Worm (Caenorhabditis elegans) whole organism, young adult: ENCODE results near the gene F36A4.3.

Source experiments
- F49E8.2 ChIP-seq: sonication (generic microtip); optimal IDR thresholded peaks from 3 replicates; lab custom pipeline; 2017; ENCODE audit warnings: missing genetic modification characterization, mild to moderate bottlenecking, missing compliant biosample characterization, antibody characterized with exemption, moderate library complexity; ENCODE audit not compliant: insufficient read depth
- K11D2.4 ChIP-seq: fragments of 200-800 bp; sonication (Bioruptor generic); IDR thresholded peaks from 2 replicates; pipeline ENCODE4 v1.3.6; 2022; ENCODE audit warnings: missing genetic modification reagents, missing genetic modification characterization, missing compliant biosample characterization
- bed-1 ChIP-seq: fragments of 200-800 bp; sonication (Bioruptor generic); IDR thresholded peaks from 2 replicates; pipeline ENCODE4 v1.3.6; 2022; ENCODE audit warnings: missing genetic modification reagents, missing genetic modification characterization, missing compliant biosample characterization
- ekl-4 ChIP-seq: fragments of 200-800 bp; sonication (Bioruptor generic); IDR thresholded peaks from 2 replicates; pipeline ENCODE4 v1.3.6; 2022; ENCODE audit warnings: missing genetic modification reagents, missing genetic modification characterization, missing compliant biosample characterization
- lin-35 ChIP-seq, 3 experiments: fragments of 150-350 bp in 2 of 3; sonication (generic microtip) in 1 of 3; optimal IDR thresholded peaks; 2 replicates each; lab custom pipeline; 2014 to 2018; ENCODE audit warnings: missing biosample characterization in 3 of 3, missing genetic modification characterization in 3 of 3, missing genetic modification reagents in 3 of 3
- snpc-1.1 ChIP-seq: sonication (generic microtip); optimal IDR thresholded peaks from 2 replicates; lab custom pipeline; 2017; ENCODE audit warnings: missing genetic modification characterization, mild to moderate bottlenecking, missing compliant biosample characterization, antibody characterized with exemption, moderate library complexity, missing genotype, missing genetic modification reagents; ENCODE audit not compliant: insufficient read depth

DNA sequence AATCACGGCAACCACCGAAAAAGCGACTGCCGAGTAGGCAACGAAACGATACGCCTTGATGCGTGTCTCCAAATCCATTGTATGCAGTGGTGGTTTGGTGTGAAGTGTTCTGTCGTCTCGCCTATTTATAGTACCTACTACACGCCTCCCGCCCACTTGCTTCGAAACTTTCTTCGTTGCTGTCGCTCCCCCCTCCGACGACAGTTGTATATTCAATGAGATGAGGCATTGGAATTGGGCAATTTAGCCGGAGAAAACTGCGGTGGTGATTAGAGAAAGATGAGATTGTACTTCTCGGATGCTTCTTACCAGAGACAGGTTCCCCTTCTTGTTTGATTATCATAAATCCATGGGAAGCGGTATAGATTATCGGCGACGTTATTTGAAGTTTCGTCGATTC is 24.9 kb upstream of the F36A4.3 start, which contains the start of gene col-34:
- no peak for TF ChIP-seq F49E8.2 (tag; lab: Kevin White, UChicago)
- TF ChIP-seq K11D2.4 (GFP tag; lab: Robert Waterston, UW) = no peak
- no peak for TF ChIP-seq ekl-4 (GFP tag; lab: Robert Waterston, UW)
- TF ChIP-seq bed-1 = no peak
- TF ChIP-seq lin-35 (GFP tag; optimal IDR thresholded peaks at IDR 0.05; lab: Kevin White, UChicago) = no peak
- no peak for TF ChIP-seq snpc-1.1 (tag; lab: Kevin White, UChicago)
